Worm (Caenorhabditis elegans) whole organism, young adult: ENCODE results near the gene clec-202.

Experiments used
- K11D2.4 ChIP-seq: fragments of 200-800 bp; sonication (Bioruptor generic); IDR thresholded peaks from 2 replicates; pipeline ENCODE4 v1.3.6; 2022; ENCODE audit warnings: missing genetic modification reagents, missing genetic modification characterization, missing compliant biosample characterization
- ama-1 ChIP-seq, 3 experiments: fragments of 150-350 bp in 1 of 3; sonication (generic microtip) in 2 of 3; optimal IDR thresholded peaks; 2 replicates each; lab custom pipeline; 2014 to 2018; ENCODE audit warnings: missing biosample characterization in 2 of 3, missing genetic modification characterization in 2 of 3, missing genetic modification reagents in 2 of 3
- athp-1 ChIP-seq: sonication (generic microtip); optimal IDR thresholded peaks from 2 replicates; lab custom pipeline; 2017; ENCODE audit warnings: mild to moderate bottlenecking, missing genetic modification characterization, missing compliant biosample characterization
- fkh-3 ChIP-seq: sonication (generic microtip); optimal IDR thresholded peaks from 2 replicates; lab custom pipeline; 2016; ENCODE audit warnings: mild to moderate bottlenecking, missing genetic modification characterization, missing compliant biosample characterization
- him-1 ChIP-seq: sonication (generic microtip); optimal IDR thresholded peaks from 2 replicates; lab custom pipeline; 2016; ENCODE audit warnings: missing genotype, missing genetic modification reagents, missing genetic modification characterization, missing compliant biosample characterization
- lsl-1 ChIP-seq: fragments of 200-800 bp; sonication (Bioruptor generic); optimal IDR thresholded peaks from 2 replicates; lab custom pipeline; 2018; ENCODE audit warnings: mild to moderate bottlenecking, missing genetic modification characterization, moderate library complexity, missing compliant biosample characterization
- unc-62 ChIP-seq: fragments of 150-350 bp; optimal IDR thresholded peaks from 2 replicates; lab custom pipeline; 2014; ENCODE audit warnings: missing biosample characterization, missing genetic modification reagents, missing genetic modification characterization
- ztf-22 ChIP-seq: fragments of 200-800 bp; sonication (Bioruptor generic); optimal IDR thresholded peaks from 2 replicates; lab custom pipeline; 2018; ENCODE audit warnings: mild to moderate bottlenecking, missing genetic modification characterization, moderate library complexity, missing compliant biosample characterization

- no peak for TF ChIP-seq K11D2.4 (GFP tag; lab: Robert Waterston, UW)
- TF ChIP-seq lsl-1 (GFP tag; lab: Kevin White, UChicago) = no peak
- TF ChIP-seq unc-62 (GFP tag; lab: Kevin White, UChicago) = no peak
- no peak for TF ChIP-seq ama-1 (optimal IDR thresholded peaks at IDR 0.05; lab: Kevin White, UChicago)
- TF ChIP-seq ama-1 (GFP tag; optimal IDR thresholded peaks at IDR 0.05; lab: Kevin White, UChicago) = no peak
- no peak for TF ChIP-seq athp-1
- no peak for TF ChIP-seq fkh-3 (tag; lab: Kevin White, UChicago)
- TF ChIP-seq him-1 = no peak
- no peak for TF ChIP-seq ztf-22 (GFP tag; lab: Kevin White, UChicago)
Measured at ce11 chrIV:17395910-17396309, 34.7 kb downstream of the clec-202 start, which contains the start of gene sru-15.
